Fruit fly (Drosophila melanogaster): ENCODE data around the gene CG18598.

DNA sequence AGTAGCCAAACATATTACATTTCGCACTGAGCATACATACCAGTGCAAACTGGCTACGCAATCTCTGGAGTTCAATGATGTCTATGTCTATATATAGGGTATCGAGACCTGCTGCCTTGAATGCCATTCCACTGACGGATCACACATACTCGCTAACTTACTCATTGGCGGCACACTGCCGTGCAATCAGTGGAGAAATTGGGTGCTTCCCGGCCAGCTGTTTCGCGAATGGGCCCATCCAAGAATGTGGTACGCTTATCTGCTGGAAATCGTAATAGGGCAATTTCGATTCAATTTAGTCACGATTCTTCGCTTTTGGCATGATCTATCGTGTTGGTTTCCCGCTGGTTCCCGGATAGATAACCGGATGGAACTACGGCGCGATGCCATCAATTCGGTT is 29.2 kb downstream of the CG18598 start:
- TF ChIP-seq psq (optimal IDR thresholded peaks at IDR 0.05) (no peak), insv (optimal IDR thresholded peaks at IDR 0.05) (no peak), Myc (optimal IDR thresholded peaks at IDR 0.05) (no peak), h (optimal IDR thresholded peaks at IDR 0.05) (no peak), ttk (optimal IDR thresholded peaks at IDR 0.05) (no peak), Sin3A (optimal IDR thresholded peaks at IDR 0.05) (no peak)
